Worm (Caenorhabditis elegans) whole organism, early embryonic: ENCODE measurements around the gene K12G11.6.

Experiments used
- ama-1 ChIP-seq: fragments of 150-350 bp; optimal IDR thresholded peaks from 2 replicates; lab custom pipeline; 2014
- hmbx-1 ChIP-seq: sonication (generic microtip); optimal IDR thresholded peaks from 2 replicates; lab custom pipeline; 2016; ENCODE audit warnings: mild to moderate bottlenecking, missing genetic modification characterization, missing compliant biosample characterization
- hmg-4 ChIP-seq: fragments of 200-800 bp; sonication (Bioruptor generic); optimal IDR thresholded peaks from 2 replicates; lab custom pipeline; 2018; ENCODE audit warnings: mild to moderate bottlenecking, missing genetic modification characterization, missing compliant biosample characterization
- scrt-1 ChIP-seq: fragments of 200-800 bp; sonication (Bioruptor generic); IDR thresholded peaks from 2 replicates; pipeline ENCODE4 v1.3.6; 2022; ENCODE audit warnings: missing genetic modification characterization, missing compliant biosample characterization

DNA sequence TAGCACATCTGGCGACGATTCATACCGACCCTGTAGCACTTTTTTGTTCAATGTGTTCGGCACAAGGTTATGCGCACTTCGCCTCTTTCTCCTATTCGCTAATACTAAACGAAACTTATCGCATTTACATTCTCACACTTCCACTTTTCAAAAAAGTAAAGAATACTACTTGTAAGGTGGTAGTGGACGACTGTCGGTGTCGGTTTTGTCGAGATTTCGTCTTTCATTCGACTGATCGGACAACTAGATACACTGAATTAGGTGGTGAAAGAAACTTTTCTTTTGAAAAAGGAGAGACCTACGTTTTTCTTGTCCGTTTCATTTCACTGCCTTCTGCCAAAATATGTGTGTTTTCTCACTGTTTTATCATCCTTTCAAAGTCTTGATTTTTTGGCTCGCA, 3.5 kb downstream of the K12G11.6 start:
- TF ChIP-seq hmg-4 (no peak), scrt-1 (GFP tag; lab: Robert Waterston, UW) (no peak), ama-1 (lab: Kevin White, UChicago) (no peak), hmbx-1 (tag; lab: Kevin White, UChicago) (no peak)
